Fruit fly (Drosophila melanogaster) whole organism, embryonic: ENCODE results near the gene CG13995.

Source experiments
- Aef1 ChIP-seq: fragments of 200-800 bp; sonication (Bioruptor generic); IDR thresholded peaks from 3 replicates; pipeline ENCODE4 v1.3.6; 2022; ENCODE audit warnings: missing biosample characterization, missing genetic modification characterization
- Blimp-1 ChIP-seq: fragments of 200-800 bp; sonication (Bioruptor generic); optimal IDR thresholded peaks from 3 replicates; lab custom pipeline; 2018; ENCODE audit warnings: missing biosample characterization, missing genetic modification characterization, mild to moderate bottlenecking, moderate library complexity, missing genetic modification reagents
- CG10431 ChIP-seq: fragments of 200-800 bp; sonication (Bioruptor generic); optimal IDR thresholded peaks from 3 replicates; lab custom pipeline; 2018; ENCODE audit warnings: missing biosample characterization, mild to moderate bottlenecking, missing genetic modification characterization
- CG10959 ChIP-seq: fragments of 200-800 bp; sonication (Bioruptor generic); IDR thresholded peaks from 2 replicates; pipeline ENCODE4 v1.3.6; 2022; ENCODE audit warnings: missing biosample characterization, missing genetic modification characterization
- CG13123 ChIP-seq: fragments of 200-800 bp; sonication (Bioruptor generic); optimal IDR thresholded peaks from 2 replicates; lab custom pipeline; 2016; ENCODE audit warnings: missing biosample characterization, missing genetic modification characterization
- CG13894 ChIP-seq: fragments of 200-800 bp; sonication (Bioruptor generic); optimal IDR thresholded peaks from 3 replicates; lab custom pipeline; 2018; ENCODE audit warnings: missing biosample characterization, mild to moderate bottlenecking, missing genetic modification characterization, moderate library complexity
- CG14014 ChIP-seq: fragments of 200-800 bp; sonication (Bioruptor generic); IDR thresholded peaks from 2 replicates; pipeline ENCODE4 v1.3.6; 2022; ENCODE audit warnings: missing biosample characterization, missing genetic modification characterization
- CG14667 ChIP-seq: fragments of 200-800 bp; sonication (Bioruptor generic); IDR thresholded peaks from 2 replicates; pipeline ENCODE4 v1.3.6; 2022; ENCODE audit warnings: missing biosample characterization, missing genetic modification characterization
- CG14710 ChIP-seq: fragments of 200-800 bp; sonication (Bioruptor generic); optimal IDR thresholded peaks from 3 replicates; lab custom pipeline; 2019; ENCODE audit warnings: missing biosample characterization, mild to moderate bottlenecking, missing genetic modification characterization, moderate library complexity
- CG15601 ChIP-seq: fragments of 200-800 bp; sonication (Bioruptor generic); optimal IDR thresholded peaks from 3 replicates; lab custom pipeline; 2019; ENCODE audit warnings: missing biosample characterization, mild to moderate bottlenecking, missing genetic modification characterization, moderate library complexity
- CG17612 ChIP-seq: fragments of 200-800 bp; sonication (Bioruptor generic); IDR thresholded peaks from 2 replicates; pipeline ENCODE4 v1.3.6; 2022; ENCODE audit warnings: missing biosample characterization, missing genetic modification characterization
- CG2129 ChIP-seq: fragments of 200-800 bp; sonication (Bioruptor generic); IDR thresholded peaks from 2 replicates; pipeline ENCODE4 v1.3.6; 2022; ENCODE audit warnings: missing biosample characterization, missing genetic modification characterization; ENCODE audit not compliant: partially characterized antibody
- CG34422 ChIP-seq: fragments of 200-800 bp; sonication (Bioruptor generic); IDR thresholded peaks from 3 replicates; pipeline ENCODE4 v1.3.6; 2022; ENCODE audit warnings: missing biosample characterization, missing genetic modification characterization
- CG42726 ChIP-seq: fragments of 200-800 bp; sonication (Bioruptor generic); IDR thresholded peaks from 2 replicates; pipeline ENCODE4 v1.3.6; 2022; ENCODE audit warnings: missing biosample characterization, missing genetic modification characterization; ENCODE audit not compliant: partially characterized antibody
- CG8290 ChIP-seq, 3 experiments: fragments of 200-800 bp; sonication (Bioruptor generic); optimal IDR thresholded peaks; 2 replicates each; lab custom pipeline; 2016 to 2019; ENCODE audit warnings: missing biosample characterization in 3 of 3, missing genetic modification characterization in 3 of 3, mild to moderate bottlenecking in 2 of 3, moderate library complexity in 1 of 3
- Dbx ChIP-seq: fragments of 200-800 bp; sonication (Bioruptor generic); IDR thresholded peaks from 3 replicates; pipeline ENCODE4 v1.3.6; 2022; ENCODE audit warnings: missing biosample characterization, missing genetic modification characterization
- Dip2 ChIP-seq: fragments of 200-800 bp; sonication (Bioruptor generic); IDR thresholded peaks from 2 replicates; pipeline ENCODE4 v1.3.6; 2022; ENCODE audit warnings: missing biosample characterization, missing genetic modification characterization
- Ets97D ChIP-seq: fragments of 200-800 bp; sonication (Bioruptor generic); optimal IDR thresholded peaks from 3 replicates; lab custom pipeline; 2016; ENCODE audit warnings: missing biosample characterization, missing genetic modification characterization
- Gsc ChIP-seq: fragments of 200-800 bp; sonication (Bioruptor generic); IDR thresholded peaks from 2 replicates; pipeline ENCODE4 v1.3.6; 2022; ENCODE audit warnings: missing biosample characterization, missing genetic modification characterization
- HmgZ ChIP-seq: fragments of 200-800 bp; sonication (Bioruptor generic); optimal IDR thresholded peaks from 2 replicates; lab custom pipeline; 2018; ENCODE audit warnings: missing biosample characterization, mild to moderate bottlenecking, missing genetic modification characterization
- Hr78 ChIP-seq, 2 experiments: fragments of 200-800 bp in 1 of 2; fragments of >200 bp in 1 of 2; sonication (Bioruptor generic) in 1 of 2; optimal IDR thresholded peaks; 2 replicates each; lab custom pipeline; 2017 to 2019; ENCODE audit warnings: missing biosample characterization in 2 of 2, missing genetic modification characterization in 2 of 2, mild to moderate bottlenecking in 1 of 2, moderate library complexity in 1 of 2
- MBD-R2 ChIP-seq: fragments of 200-800 bp; sonication (Bioruptor generic); IDR thresholded peaks from 2 replicates; pipeline ENCODE4 v1.3.6; 2022; ENCODE audit warnings: missing biosample characterization, missing genetic modification characterization
- Med ChIP-seq: fragments of 200-800 bp; sonication (Bioruptor generic); peaks from one replicate; lab custom pipeline; 2016; ENCODE audit warnings: missing biosample characterization, missing genetic modification characterization, mild to moderate bottlenecking, inconsistent platforms, moderate library complexity
- Ravus ChIP-seq: fragments of 200-800 bp; sonication (Bioruptor generic); IDR thresholded peaks from 2 replicates; pipeline ENCODE4 v1.3.6; 2022; ENCODE audit warnings: missing biosample characterization, missing genetic modification characterization
- Scr ChIP-seq: fragments of 200-800 bp; sonication (Bioruptor generic); IDR thresholded peaks from 2 replicates; pipeline ENCODE4 v1.3.6; 2022; ENCODE audit warnings: missing biosample characterization, missing genetic modification characterization; ENCODE audit not compliant: partially characterized antibody
- Stat92E ChIP-seq, 3 experiments: fragments of >200 bp in 2 of 3; fragments of 200-800 bp in 1 of 3; sonication (Bioruptor generic) in 1 of 3; optimal IDR thresholded peaks; 2 replicates each; lab custom pipeline; 2017 to 2019; ENCODE audit warnings: missing biosample characterization in 3 of 3, missing genetic modification characterization in 3 of 3, mild to moderate bottlenecking in 1 of 3, moderate library complexity in 1 of 3
- abd-A ChIP-seq: fragments of 200-800 bp; sonication (Bioruptor generic); optimal IDR thresholded peaks from 3 replicates; lab custom pipeline; 2019; ENCODE audit warnings: missing biosample characterization, mild to moderate bottlenecking, missing genetic modification characterization, moderate library complexity
- ap ChIP-seq: fragments of 200-800 bp; sonication (Bioruptor generic); IDR thresholded peaks from 2 replicates; pipeline ENCODE4 v1.3.6; 2022; ENCODE audit warnings: missing biosample characterization, missing genetic modification characterization
- ara ChIP-seq: fragments of 200-800 bp; sonication (Bioruptor generic); IDR thresholded peaks from 2 replicates; pipeline ENCODE4 v1.3.6; 2022; ENCODE audit warnings: missing biosample characterization, missing genetic modification characterization
- chinmo ChIP-seq: fragments of 200-800 bp; sonication (Bioruptor generic); IDR thresholded peaks from 4 replicates; pipeline ENCODE4 v1.3.6; 2022; ENCODE audit warnings: missing biosample characterization, missing genetic modification characterization; ENCODE audit not compliant: partially characterized antibody
- dmrt99B ChIP-seq: fragments of 200-800 bp; sonication (Bioruptor generic); optimal IDR thresholded peaks from 2 replicates; lab custom pipeline; 2018; ENCODE audit warnings: missing biosample characterization, mild to moderate bottlenecking, missing genetic modification characterization, moderate library complexity
- dpn ChIP-seq, 2 experiments: fragments of 200-800 bp; sonication (Bioruptor generic); optimal IDR thresholded peaks; 3 replicates each; lab custom pipeline; 2016; ENCODE audit warnings: missing biosample characterization in 2 of 2, missing genetic modification characterization in 2 of 2
- gcm2 ChIP-seq: fragments of 200-800 bp; sonication (Bioruptor generic); optimal IDR thresholded peaks from 2 replicates; lab custom pipeline; 2016; ENCODE audit warnings: missing biosample characterization, missing genetic modification characterization
- kni ChIP-seq: fragments of 200-800 bp; sonication (Bioruptor generic); optimal IDR thresholded peaks from 3 replicates; lab custom pipeline; 2017; ENCODE audit warnings: mild to moderate bottlenecking, missing biosample characterization, missing genetic modification reagents, missing genetic modification characterization
- lov ChIP-seq, 2 experiments: fragments of 200-800 bp in 1 of 2; fragments of >200 bp in 1 of 2; sonication (Bioruptor generic) in 1 of 2; IDR thresholded peaks in 1 of 2; optimal IDR thresholded peaks in 1 of 2; 2 replicates in 1 of 2; 3 replicates in 1 of 2; pipeline versions ENCODE4 v1.3.6 to Lab custom; 2017 to 2022; ENCODE audit warnings: missing biosample characterization in 1 of 2, missing genetic modification characterization in 1 of 2
- nerfin-1 ChIP-seq: fragments of 200-800 bp; sonication (Bioruptor generic); optimal IDR thresholded peaks from 3 replicates; lab custom pipeline; 2019; ENCODE audit warnings: missing biosample characterization, mild to moderate bottlenecking, missing genetic modification characterization, moderate library complexity
- org-1 ChIP-seq: fragments of 200-800 bp; sonication (Bioruptor generic); optimal IDR thresholded peaks from 2 replicates; lab custom pipeline; 2017; ENCODE audit warnings: missing biosample characterization, missing genetic modification characterization
- ranshi ChIP-seq: fragments of 200-800 bp; sonication (Bioruptor generic); IDR thresholded peaks from 2 replicates; pipeline ENCODE4 v1.3.6; 2022; ENCODE audit warnings: missing biosample characterization, missing genetic modification characterization
- repo ChIP-seq: fragments of 200-800 bp; sonication (Bioruptor generic); optimal IDR thresholded peaks from 2 replicates; lab custom pipeline; 2016; ENCODE audit warnings: missing biosample characterization, missing genetic modification characterization
- sqz ChIP-seq: fragments of 200-800 bp; sonication (Bioruptor generic); optimal IDR thresholded peaks from 3 replicates; lab custom pipeline; 2018; ENCODE audit warnings: missing biosample characterization, mild to moderate bottlenecking, missing genetic modification characterization
- stwl ChIP-seq: fragments of 200-800 bp; sonication (Bioruptor generic); optimal IDR thresholded peaks from 3 replicates; lab custom pipeline; 2018; ENCODE audit warnings: missing biosample characterization, mild to moderate bottlenecking, missing genetic modification characterization, moderate library complexity
- sug ChIP-seq: fragments of 200-800 bp; optimal IDR thresholded peaks from 2 replicates; lab custom pipeline; 2019; ENCODE audit warnings: missing biosample characterization, mild to moderate bottlenecking, missing genetic modification characterization, moderate library complexity
- tx ChIP-seq: fragments of 200-800 bp; sonication (Bioruptor generic); optimal IDR thresholded peaks from 2 replicates; lab custom pipeline; 2016; ENCODE audit warnings: missing biosample characterization, missing genetic modification characterization
- wdn ChIP-seq: fragments of 200-800 bp; sonication (Bioruptor generic); IDR thresholded peaks from 2 replicates; pipeline ENCODE4 v1.3.6; 2022; ENCODE audit warnings: missing biosample characterization, missing genetic modification characterization
- z ChIP-seq: fragments of 200-800 bp; sonication (Bioruptor generic); IDR thresholded peaks from 3 replicates; pipeline ENCODE4 v1.3.6; 2022; ENCODE audit warnings: missing biosample characterization, missing genetic modification characterization

The CG13995 gene

dm6 chr2L:6090365-6090764 is 36.3 kb downstream of the CG13995 start (continued):
- TF ChIP-seq Gsc (no peak), CG42726 (GFP tag; lab: Robert Waterston, UW) (peak; percentile 56; the same call in 1 of the 2 replicates), CG8290 (GFP tag; optimal IDR thresholded peaks at IDR 0.05; lab: Kevin White, UChicago) (no peak), CG8290 (tag; optimal IDR thresholded peaks at IDR 0.05; lab: Kevin White, UChicago) (peak in 1 of 2 experiments; percentile 30), sqz (GFP tag; lab: Kevin White, UChicago) (peak; percentile 15), CG13123 (GFP tag; lab: Kevin White, UChicago) (no peak), gcm2 (GFP tag; lab: Kevin White, UChicago) (no peak), CG17612 (no peak), repo (GFP tag; lab: Kevin White, UChicago) (no peak), CG2129 (GFP tag; lab: Robert Waterston, UW) (no peak), CG10431 (GFP tag; lab: Kevin White, UChicago) (no peak), ranshi (no peak), Aef1 (GFP tag; lab: Robert Waterston, UW) (peak; percentile 64), MBD-R2 (GFP tag; lab: Robert Waterston, UW) (no peak), CG13894 (tag; lab: Kevin White, UChicago) (peak; percentile 28), wdn (no peak), Hr78 (GFP tag; optimal IDR thresholded peaks at IDR 0.05; lab: Kevin White, UChicago) (peak in 1 of 2 experiments; percentile 77), org-1 (GFP tag; lab: Kevin White, UChicago) (no peak), chinmo (peak; percentile 86; the same call in 2 of the 4 replicates), Ravus (GFP tag; lab: Robert Waterston, UW) (no peak), CG14667 (GFP tag; lab: Robert Waterston, UW) (no peak), z (GFP tag; lab: Robert Waterston, UW) (peak; percentile 92), Dbx (GFP tag; lab: Robert Waterston, UW) (no peak), sug (tag; lab: Kevin White, UChicago) (peak; percentile 60)
- TF ChIP-seq, all 482 proteins: peak for 36

DNA sequence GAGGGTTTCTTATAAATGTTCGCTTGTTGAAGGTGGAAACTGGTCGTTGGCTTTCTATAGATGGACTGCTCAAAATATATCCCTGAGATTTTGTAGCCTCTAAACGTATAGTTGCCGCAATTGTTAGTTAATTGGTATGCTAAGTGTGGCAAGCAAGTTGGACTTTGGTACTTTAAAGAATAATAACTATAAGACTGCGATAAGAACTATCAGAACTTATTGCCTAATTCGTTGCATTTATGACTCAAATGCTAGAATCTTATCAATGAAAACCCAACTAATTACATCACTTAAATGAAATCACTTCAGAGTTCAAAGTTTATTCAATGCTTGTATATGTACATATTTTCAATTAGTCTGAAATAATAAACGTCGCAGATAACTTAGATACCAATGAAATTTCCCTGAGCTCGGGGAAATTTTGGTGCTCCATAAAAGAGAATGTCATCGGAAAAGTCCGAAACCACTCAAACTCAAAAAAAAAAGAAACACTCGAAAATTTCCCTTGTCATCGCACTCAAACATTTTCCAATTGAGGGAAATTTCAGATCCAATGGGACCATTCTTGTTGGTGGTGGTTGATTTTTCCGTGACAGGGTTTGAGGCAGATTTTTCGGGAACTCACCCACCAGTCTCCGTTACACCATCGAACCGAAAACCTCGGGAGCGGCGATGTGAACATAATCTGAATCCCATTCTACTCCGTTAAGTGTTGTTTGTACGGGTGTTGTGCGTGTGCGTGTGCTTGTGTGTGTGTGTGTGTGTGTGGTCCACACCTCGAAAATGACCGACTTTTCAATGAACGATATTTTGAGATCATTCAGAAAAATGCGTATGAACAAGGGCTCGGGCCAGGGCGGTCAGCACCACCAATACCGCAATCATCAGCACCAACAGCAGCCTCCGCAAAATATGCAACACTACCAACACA is 36.9 kb downstream of the CG13995 start, which contains the start of gene CG45075:
Gene CG45075, plus strand, starts transcription at position 627 of the 931 bp plus-strand sequence.
- no peak for TF ChIP-seq tx (GFP tag; lab: Kevin White, UChicago)
- peak; percentile 38 for TF ChIP-seq nerfin-1 (tag; lab: Kevin White, UChicago)
- TF ChIP-seq ara: peak; percentile 19; the same call in 1 of the 2 replicates
- TF ChIP-seq Med: peak; percentile 11
- TF ChIP-seq Dip2 (GFP tag; lab: Robert Waterston, UW): no peak
- TF ChIP-seq CG10959 (GFP tag; lab: Robert Waterston, UW): no peak
- TF ChIP-seq Scr: peak; percentile 27; the same call in 1 of the 2 replicates
- TF ChIP-seq Stat92E (GFP tag; optimal IDR thresholded peaks at IDR 0.05; lab: Kevin White, UChicago): peak in 1 of 3 experiments; percentile 27
- TF ChIP-seq Blimp-1 (GFP tag; lab: Kevin White, UChicago): peak; percentile 20
- no peak for TF ChIP-seq CG8290 (GFP tag; optimal IDR thresholded peaks at IDR 0.05; lab: Kevin White, UChicago)
- TF ChIP-seq CG8290 (tag; optimal IDR thresholded peaks at IDR 0.05; lab: Kevin White, UChicago): peak in 1 of 2 experiments; percentile 27
- TF ChIP-seq CG14014 (GFP tag; lab: Robert Waterston, UW): no peak
- TF ChIP-seq abd-A: peak; percentile 1
- TF ChIP-seq Ets97D (GFP tag; lab: Kevin White, UChicago): peak; percentile 6
- TF ChIP-seq dpn (GFP tag; optimal IDR thresholded peaks at IDR 0.05; lab: Kevin White, UChicago): no peak
- peak; percentile 10 for TF ChIP-seq dmrt99B (tag; lab: Kevin White, UChicago)
- peak in 1 of 2 experiments; percentile 69 for TF ChIP-seq Hr78 (GFP tag; optimal IDR thresholded peaks at IDR 0.05; lab: Kevin White, UChicago)
- TF ChIP-seq CG34422 (GFP tag; lab: Robert Waterston, UW): 0 out of 3 replicates have a peak, but pooled peaks have one; percentile 37
- no peak for TF ChIP-seq lov (optimal IDR thresholded peaks at IDR 0.05; lab: Kevin White, UChicago)
- no peak for TF ChIP-seq lov (GFP tag; IDR thresholded peaks at IDR 0.05; lab: Robert Waterston, UW)
- TF ChIP-seq kni: peak; percentile 36
- TF ChIP-seq HmgZ: peak; percentile 10
- TF ChIP-seq CG15601 (tag; lab: Kevin White, UChicago): peak; percentile 30
- peak; percentile 32 for TF ChIP-seq stwl
- peak; percentile 0 for TF ChIP-seq CG14710
- TF ChIP-seq ap (GFP tag; lab: Robert Waterston, UW): no peak
- TF ChIP-seq CG13894 (tag; lab: Kevin White, UChicago): peak; percentile 79
